Worm (Caenorhabditis elegans) whole organism, young adult: ENCODE results near the gene pgp-3.

Experiments
- F39B2.1 ChIP-seq: fragments of 200-800 bp; sonication (Bioruptor generic); IDR thresholded peaks from 2 replicates; pipeline ENCODE4 v1.3.6; 2022; ENCODE audit warnings: missing genetic modification reagents, missing genetic modification characterization, missing compliant biosample characterization
- akir-1 ChIP-seq: fragments of 200-800 bp; sonication (Bioruptor generic); optimal IDR thresholded peaks from 2 replicates; lab custom pipeline; 2018; ENCODE audit warnings: mild to moderate bottlenecking, missing genetic modification characterization, moderate library complexity, missing compliant biosample characterization
- attf-3 ChIP-seq: fragments of 200-800 bp; sonication (Bioruptor generic); conservative IDR thresholded peaks from 2 replicates; pipeline ENCODE4 v1.3.6; 2022; ENCODE audit warnings: missing genetic modification reagents, missing genetic modification characterization, missing compliant biosample characterization
- die-1 ChIP-seq: sonication (generic microtip); optimal IDR thresholded peaks from 2 replicates; lab custom pipeline; 2016; ENCODE audit warnings: missing genotype, mild to moderate bottlenecking, missing genetic modification characterization, missing compliant biosample characterization
- dpl-1 ChIP-seq: fragments of 150-350 bp; optimal IDR thresholded peaks from 2 replicates; lab custom pipeline; 2014; ENCODE audit warnings: missing biosample characterization, missing genetic modification reagents, missing genetic modification characterization
- fkh-3 ChIP-seq: sonication (generic microtip); optimal IDR thresholded peaks from 2 replicates; lab custom pipeline; 2016; ENCODE audit warnings: mild to moderate bottlenecking, missing genetic modification characterization, missing compliant biosample characterization
- hrde-1 ChIP-seq: sonication (generic microtip); optimal IDR thresholded peaks from 2 replicates; lab custom pipeline; 2016; ENCODE audit warnings: missing genetic modification characterization, mild to moderate bottlenecking, missing compliant biosample characterization, moderate library complexity, missing genotype, missing genetic modification reagents, borderline replicate concordance
- lin-26 ChIP-seq: fragments of 200-800 bp; sonication (Bioruptor generic); IDR thresholded peaks from 2 replicates; pipeline ENCODE4 v1.3.6; 2022; ENCODE audit warnings: missing genetic modification reagents, missing genetic modification characterization, missing compliant biosample characterization
- nhr-90 ChIP-seq: sonication (generic microtip); optimal IDR thresholded peaks from 2 replicates; lab custom pipeline; 2016; ENCODE audit warnings: missing genotype, mild to moderate bottlenecking, missing genetic modification characterization, missing compliant biosample characterization
- rcor-1 ChIP-seq: fragments of 200-800 bp; sonication (Bioruptor generic); IDR thresholded peaks from 2 replicates; pipeline ENCODE4 v1.3.6; 2022; ENCODE audit warnings: missing genetic modification reagents, missing genetic modification characterization, missing compliant biosample characterization
- unc-62 ChIP-seq: fragments of 150-350 bp; optimal IDR thresholded peaks from 2 replicates; lab custom pipeline; 2014; ENCODE audit warnings: missing biosample characterization, missing genetic modification reagents, missing genetic modification characterization

ce11 chrX:11315392-11315791 is 36.6 kb upstream of the pgp-3 start, which contains the start of gene F08G12.11:
- no peak for TF ChIP-seq unc-62 (GFP tag; lab: Kevin White, UChicago)
- TF ChIP-seq hrde-1 (tag; lab: Kevin White, UChicago): no peak
- no peak for TF ChIP-seq fkh-3 (tag; lab: Kevin White, UChicago)
- TF ChIP-seq lin-26: no peak
- TF ChIP-seq nhr-90 (tag; lab: Kevin White, UChicago): no peak
- TF ChIP-seq attf-3: no peak
- no peak for TF ChIP-seq akir-1 (GFP tag; lab: Kevin White, UChicago)
- no peak for TF ChIP-seq rcor-1 (GFP tag; lab: Robert Waterston, UW)
- no peak for TF ChIP-seq die-1 (tag; lab: Kevin White, UChicago)
- TF ChIP-seq dpl-1 (GFP tag; lab: Kevin White, UChicago): no peak
- TF ChIP-seq F39B2.1 (GFP tag; lab: Robert Waterston, UW): no peak
